Fruit fly (Drosophila melanogaster) whole organism, embryonic: ENCODE measurements around the gene Rbp1-like.

ENCODE experiments used
- B-H1 ChIP-seq: fragments of 200-800 bp; sonication (Bioruptor generic); IDR thresholded peaks from 3 replicates; pipeline ENCODE4 v1.3.6; 2022; ENCODE audit warnings: missing biosample characterization, missing genetic modification characterization
- BEAF-32 ChIP-seq: fragments of 200-800 bp; sonication (Bioruptor generic); optimal IDR thresholded peaks from 3 replicates; lab custom pipeline; 2017; ENCODE audit warnings: missing biosample characterization, missing genetic modification characterization, mild to moderate bottlenecking, moderate library complexity, missing genetic modification reagents
- CG10209 ChIP-seq: fragments of 200-800 bp; sonication (Bioruptor generic); optimal IDR thresholded peaks from 3 replicates; lab custom pipeline; 2017; ENCODE audit warnings: missing biosample characterization, mild to moderate bottlenecking, missing genetic modification characterization, missing genetic modification reagents
- CG10267 ChIP-seq: fragments of 200-800 bp; sonication (Bioruptor generic); optimal IDR thresholded peaks from 2 replicates; lab custom pipeline; 2018; ENCODE audit warnings: missing biosample characterization, mild to moderate bottlenecking, missing genetic modification characterization, moderate library complexity
- CG10462 ChIP-seq: fragments of 200-800 bp; sonication (Bioruptor generic); optimal IDR thresholded peaks from 2 replicates; lab custom pipeline; 2016; ENCODE audit warnings: missing biosample characterization, missing genetic modification characterization
- CG13424 ChIP-seq: fragments of 200-800 bp; sonication (Bioruptor generic); optimal IDR thresholded peaks from 2 replicates; lab custom pipeline; 2019; ENCODE audit warnings: missing biosample characterization, mild to moderate bottlenecking, missing genetic modification characterization, moderate library complexity
- CG13624 ChIP-seq: fragments of 200-800 bp; sonication (Bioruptor generic); optimal IDR thresholded peaks from 2 replicates; lab custom pipeline; 2016; ENCODE audit warnings: missing biosample characterization, missing genetic modification characterization
- CG14441 ChIP-seq: fragments of 200-800 bp; sonication (Bioruptor generic); IDR thresholded peaks from 2 replicates; pipeline ENCODE4 v1.3.6; 2022; ENCODE audit warnings: missing biosample characterization, missing genetic modification characterization
- CG17385 ChIP-seq: fragments of 200-800 bp; sonication (Bioruptor generic); optimal IDR thresholded peaks from 3 replicates; lab custom pipeline; 2018; ENCODE audit warnings: missing biosample characterization, mild to moderate bottlenecking, missing genetic modification characterization
- CG2116 ChIP-seq: fragments of 200-800 bp; sonication (Bioruptor generic); optimal IDR thresholded peaks from 3 replicates; lab custom pipeline; 2018; ENCODE audit warnings: missing biosample characterization, mild to moderate bottlenecking, missing genetic modification characterization
- CG2199 ChIP-seq: fragments of 200-800 bp; sonication (Bioruptor generic); IDR thresholded peaks from 3 replicates; pipeline ENCODE4 v1.3.6; 2022; ENCODE audit warnings: missing biosample characterization, missing genetic modification characterization
- CG4617 ChIP-seq: fragments of 200-800 bp; sonication (Bioruptor generic); optimal IDR thresholded peaks from 3 replicates; lab custom pipeline; 2016; ENCODE audit warnings: missing biosample characterization, missing genetic modification characterization, borderline replicate concordance
- CG4707 ChIP-seq: fragments of 200-800 bp; sonication (Bioruptor generic); optimal IDR thresholded peaks from 2 replicates; lab custom pipeline; 2018; ENCODE audit warnings: missing biosample characterization, mild to moderate bottlenecking, missing genetic modification characterization, moderate library complexity
- CG7963 ChIP-seq: fragments of 200-800 bp; sonication (Bioruptor generic); IDR thresholded peaks from 3 replicates; pipeline ENCODE4 v1.3.6; 2022; ENCODE audit warnings: missing biosample characterization, missing genetic modification characterization; ENCODE audit not compliant: partially characterized antibody
- CG8944 ChIP-seq: fragments of 200-800 bp; sonication (Bioruptor generic); optimal IDR thresholded peaks from 3 replicates; lab custom pipeline; 2016; ENCODE audit warnings: missing biosample characterization, missing genetic modification characterization
- CG9437 ChIP-seq: fragments of 200-800 bp; sonication (Bioruptor generic); optimal IDR thresholded peaks from 2 replicates; lab custom pipeline; 2018; ENCODE audit warnings: missing biosample characterization, mild to moderate bottlenecking, missing genetic modification characterization
- CHES-1-like ChIP-seq: fragments of 200-800 bp; sonication (Bioruptor generic); optimal IDR thresholded peaks from 2 replicates; lab custom pipeline; 2016; ENCODE audit warnings: missing biosample characterization, missing genetic modification characterization
- Doc2 ChIP-seq: fragments of 200-800 bp; sonication (Bioruptor generic); IDR thresholded peaks from 2 replicates; pipeline ENCODE4 v1.3.6; 2022; ENCODE audit warnings: missing biosample characterization, missing genetic modification characterization
- Drgx ChIP-seq: fragments of 200-800 bp; sonication (Bioruptor generic); IDR thresholded peaks from 2 replicates; pipeline ENCODE4 v1.3.6; 2022; ENCODE audit warnings: missing biosample characterization, missing genetic modification characterization
- Gsc ChIP-seq: fragments of 200-800 bp; sonication (Bioruptor generic); IDR thresholded peaks from 2 replicates; pipeline ENCODE4 v1.3.6; 2022; ENCODE audit warnings: missing biosample characterization, missing genetic modification characterization
- Gug ChIP-seq: fragments of 200-800 bp; sonication (Bioruptor generic); IDR thresholded peaks from 4 replicates; pipeline ENCODE4 v1.3.6; 2022; ENCODE audit warnings: missing biosample characterization, missing genetic modification characterization
- Hr39 ChIP-seq: fragments of >200 bp; optimal IDR thresholded peaks from 2 replicates; lab custom pipeline; 2017
- Mad ChIP-seq: fragments of 200-800 bp; sonication (Bioruptor generic); optimal IDR thresholded peaks from 2 replicates; lab custom pipeline; 2016; ENCODE audit warnings: missing biosample characterization, missing genetic modification characterization
- Neu2 ChIP-seq: fragments of 200-800 bp; sonication (Bioruptor generic); optimal IDR thresholded peaks from 3 replicates; lab custom pipeline; 2016; ENCODE audit warnings: missing biosample characterization, missing genetic modification characterization, borderline replicate concordance
- Nf-YB ChIP-seq: fragments of 200-800 bp; sonication (Bioruptor generic); optimal IDR thresholded peaks from 3 replicates; lab custom pipeline; 2019; ENCODE audit warnings: missing biosample characterization, mild to moderate bottlenecking, missing genetic modification characterization, moderate library complexity
- Nf-YC ChIP-seq: fragments of 200-800 bp; optimal IDR thresholded peaks from 3 replicates; lab custom pipeline; 2019; ENCODE audit warnings: missing biosample characterization, mild to moderate bottlenecking, missing genetic modification characterization, moderate library complexity
- Taf1 ChIP-seq: fragments of 200-800 bp; sonication (Bioruptor generic); IDR thresholded peaks from 2 replicates; pipeline ENCODE4 v1.3.6; 2022; ENCODE audit warnings: missing biosample characterization, missing genetic modification characterization
- Xrp1 ChIP-seq: fragments of 200-800 bp; sonication (Bioruptor generic); IDR thresholded peaks from 2 replicates; pipeline ENCODE4 v1.3.6; 2022; ENCODE audit warnings: missing biosample characterization, missing genetic modification characterization
- abd-A ChIP-seq: fragments of 200-800 bp; sonication (Bioruptor generic); optimal IDR thresholded peaks from 3 replicates; lab custom pipeline; 2019; ENCODE audit warnings: missing biosample characterization, mild to moderate bottlenecking, missing genetic modification characterization, moderate library complexity
- aop ChIP-seq: fragments of 200-800 bp; sonication (Bioruptor generic); IDR thresholded peaks from 2 replicates; pipeline ENCODE4 v1.3.6; 2022; ENCODE audit warnings: missing biosample characterization, missing genetic modification characterization
- bbx ChIP-seq: fragments of 200-800 bp; sonication (Bioruptor generic); IDR thresholded peaks from 2 replicates; pipeline ENCODE4 v1.3.6; 2022; ENCODE audit warnings: missing biosample characterization, missing genetic modification characterization; ENCODE audit not compliant: partially characterized antibody
- bowl ChIP-seq: fragments of 200-800 bp; sonication (Bioruptor generic); IDR thresholded peaks from 2 replicates; pipeline ENCODE4 v1.3.6; 2022; ENCODE audit warnings: missing biosample characterization, missing genetic modification characterization
- cad ChIP-seq: fragments of >200 bp; optimal IDR thresholded peaks from 2 replicates; lab custom pipeline; 2017; ENCODE audit warnings: missing biosample characterization, missing genetic modification characterization
- chm ChIP-seq: fragments of 200-800 bp; sonication (Bioruptor generic); IDR thresholded peaks from 2 replicates; pipeline ENCODE4 v1.3.6; 2022; ENCODE audit warnings: missing biosample characterization, missing genetic modification characterization
- dati ChIP-seq: fragments of 200-800 bp; sonication (Bioruptor generic); IDR thresholded peaks from 2 replicates; pipeline ENCODE4 v1.3.6; 2022; ENCODE audit warnings: missing biosample characterization, missing genetic modification characterization
- disco-r ChIP-seq: fragments of 200-800 bp; sonication (Bioruptor generic); optimal IDR thresholded peaks from 2 replicates; lab custom pipeline; 2016; ENCODE audit warnings: missing biosample characterization, missing genetic modification characterization
- dmrt11E ChIP-seq: fragments of 200-800 bp; sonication (Bioruptor generic); optimal IDR thresholded peaks from 3 replicates; lab custom pipeline; 2018; ENCODE audit warnings: missing biosample characterization, mild to moderate bottlenecking, missing genetic modification characterization, moderate library complexity
- exex ChIP-seq: fragments of 200-800 bp; sonication (Bioruptor generic); optimal IDR thresholded peaks from 4 replicates; lab custom pipeline; 2018; ENCODE audit warnings: missing biosample characterization, mild to moderate bottlenecking, missing genetic modification characterization, moderate library complexity
- gcm2 ChIP-seq: fragments of 200-800 bp; sonication (Bioruptor generic); optimal IDR thresholded peaks from 2 replicates; lab custom pipeline; 2016; ENCODE audit warnings: missing biosample characterization, missing genetic modification characterization
- ind ChIP-seq: fragments of 200-800 bp; sonication (Bioruptor generic); optimal IDR thresholded peaks from 3 replicates; lab custom pipeline; 2016; ENCODE audit warnings: missing biosample characterization, missing genetic modification characterization
- jigr1 ChIP-seq: fragments of 200-800 bp; sonication (Bioruptor generic); IDR thresholded peaks from 3 replicates; pipeline ENCODE4 v1.3.6; 2022; ENCODE audit warnings: missing biosample characterization, missing genetic modification characterization
- jing ChIP-seq: fragments of 200-800 bp; sonication (Bioruptor generic); optimal IDR thresholded peaks from 2 replicates; lab custom pipeline; 2018; ENCODE audit warnings: missing biosample characterization, mild to moderate bottlenecking, missing genetic modification characterization
- kah ChIP-seq: fragments of 200-800 bp; sonication (Bioruptor generic); optimal IDR thresholded peaks from 2 replicates; lab custom pipeline; 2018; ENCODE audit warnings: missing biosample characterization, mild to moderate bottlenecking, missing genetic modification characterization
- kni ChIP-seq: fragments of 200-800 bp; sonication (Bioruptor generic); optimal IDR thresholded peaks from 3 replicates; lab custom pipeline; 2017; ENCODE audit warnings: mild to moderate bottlenecking, missing biosample characterization, missing genetic modification reagents, missing genetic modification characterization
- nom ChIP-seq: fragments of 200-800 bp; sonication (Bioruptor generic); optimal IDR thresholded peaks from 2 replicates; lab custom pipeline; 2017; ENCODE audit warnings: missing biosample characterization, missing genetic modification characterization, mild to moderate bottlenecking, moderate library complexity, missing genetic modification reagents
- pum ChIP-seq: fragments of 200-800 bp; sonication (Bioruptor generic); optimal IDR thresholded peaks from 2 replicates; lab custom pipeline; 2016; ENCODE audit warnings: missing biosample characterization, missing genetic modification characterization
- pzg ChIP-seq: fragments of 200-800 bp; sonication (Bioruptor generic); optimal IDR thresholded peaks from 3 replicates; lab custom pipeline; 2018; ENCODE audit warnings: missing biosample characterization, mild to moderate bottlenecking, missing genetic modification characterization, moderate library complexity
- sisA ChIP-seq: fragments of 200-800 bp; sonication (Bioruptor generic); IDR thresholded peaks from 2 replicates; pipeline ENCODE4 v1.3.6; 2022; ENCODE audit warnings: missing biosample characterization, missing genetic modification characterization
- slou ChIP-seq: fragments of 200-800 bp; sonication (Bioruptor generic); optimal IDR thresholded peaks from 3 replicates; lab custom pipeline; 2016; ENCODE audit warnings: missing biosample characterization, missing genetic modification characterization
- usp ChIP-seq: fragments of >200 bp; optimal IDR thresholded peaks from 2 replicates; lab custom pipeline; 2017; ENCODE audit warnings: missing biosample characterization, missing genetic modification characterization
- zf30C ChIP-seq: fragments of 200-800 bp; sonication (Bioruptor generic); optimal IDR thresholded peaks from 3 replicates; lab custom pipeline; 2018; ENCODE audit warnings: missing biosample characterization, mild to moderate bottlenecking, missing genetic modification characterization

Rbp1-like gene

DNA sequence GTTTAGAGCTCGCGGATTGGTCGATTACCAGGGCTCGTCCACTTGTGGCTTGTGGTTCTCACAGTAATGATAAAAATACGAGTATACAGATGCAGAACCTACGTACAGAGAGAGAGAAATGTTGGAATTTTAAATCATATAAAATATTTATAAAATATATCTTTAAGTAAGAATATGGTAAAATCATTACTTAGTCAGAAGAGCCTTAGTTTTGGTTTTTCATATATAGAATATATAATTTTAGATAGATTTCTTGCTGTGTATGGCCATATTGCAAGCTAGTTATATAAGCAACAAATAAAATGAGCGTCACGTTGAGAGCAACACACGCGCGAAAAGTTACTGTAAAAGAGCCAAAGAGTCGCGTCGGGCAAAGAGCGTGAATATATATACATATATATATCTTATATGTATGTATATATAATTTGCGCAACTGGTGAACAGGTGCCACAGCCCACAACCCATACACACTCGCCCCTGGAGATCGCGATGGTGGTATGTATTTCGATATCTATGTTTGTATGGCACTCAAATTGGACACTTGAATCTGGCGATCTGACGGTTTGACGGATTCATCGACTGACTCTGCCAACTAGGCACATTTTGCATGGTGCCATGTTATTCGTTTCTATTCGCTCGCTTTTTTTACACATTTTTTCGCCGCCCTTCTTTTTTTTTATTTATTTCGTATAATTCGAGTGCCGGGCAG is 5.9 kb upstream of the Rbp1-like start (continued):
- TF ChIP-seq CG13424 (tag; lab: Kevin White, UChicago) (peak; percentile 74), CG10267 (tag; lab: Kevin White, UChicago) (peak; percentile 62), jigr1 (no peak), zf30C (GFP tag; lab: Kevin White, UChicago) (peak; percentile 36), bowl (no peak), BEAF-32 (no peak), kni (no peak), disco-r (GFP tag; lab: Kevin White, UChicago) (no peak), pzg (GFP tag; lab: Kevin White, UChicago) (no peak), CHES-1-like (GFP tag; lab: Kevin White, UChicago) (no peak), Mad (GFP tag; lab: Kevin White, UChicago) (no peak), slou (GFP tag; lab: Kevin White, UChicago) (no peak), dati (no peak), CG4707 (no peak), Gug (no peak), Nf-YC (tag; lab: Kevin White, UChicago) (peak; percentile 81), Drgx (GFP tag; lab: Robert Waterston, UW) (peak; percentile 92), CG4617 (no peak), Taf1 (GFP tag; lab: Robert Waterston, UW) (peak; percentile 50), exex (peak; percentile 48), aop (no peak), gcm2 (GFP tag; lab: Kevin White, UChicago) (no peak), bbx (no peak), CG17385 (GFP tag; lab: Kevin White, UChicago) (peak; percentile 61), ind (GFP tag; lab: Kevin White, UChicago) (peak; percentile 43), kah (GFP tag; lab: Kevin White, UChicago) (no peak), CG13624 (GFP tag; lab: Kevin White, UChicago) (no peak), CG7963 (GFP tag; lab: Robert Waterston, UW) (no peak), Neu2 (GFP tag; lab: Kevin White, UChicago) (no peak), usp (GFP tag; lab: Kevin White, UChicago) (no peak), CG10462 (GFP tag; lab: Kevin White, UChicago) (no peak), Hr39 (lab: Kevin White, UChicago) (no peak), CG2199 (GFP tag; lab: Robert Waterston, UW) (no peak), Nf-YB (GFP tag; lab: Kevin White, UChicago) (peak; percentile 57), CG10209 (GFP tag; lab: Kevin White, UChicago) (peak; percentile 61), nom (GFP tag; lab: Kevin White, UChicago) (peak; percentile 21), CG14441 (GFP tag; lab: Robert Waterston, UW) (peak; percentile 72), abd-A (no peak), pum (GFP tag; lab: Kevin White, UChicago) (no peak), cad (GFP tag; lab: Kevin White, UChicago) (no peak), dmrt11E (tag; lab: Kevin White, UChicago) (no peak), jing (GFP tag; lab: Kevin White, UChicago) (no peak), CG2116 (peak; percentile 2), sisA (peak; percentile 24; the same call in 1 of the 2 replicates), Doc2 (GFP tag; lab: Robert Waterston, UW) (no peak), CG8944 (GFP tag; lab: Kevin White, UChicago) (no peak), Xrp1 (GFP tag; lab: Robert Waterston, UW) (peak; percentile 44; the same call in 1 of the 2 replicates), B-H1 (GFP tag; lab: Robert Waterston, UW) (peak; percentile 40; the same call in 1 of the 3 replicates), Gsc (GFP tag; lab: Robert Waterston, UW) (no peak), chm (GFP tag; lab: Robert Waterston, UW) (no peak; the same call in 1 of the 2 replicates), CG9437 (GFP tag; lab: Kevin White, UChicago) (peak; percentile 36)
